Worm (Caenorhabditis elegans) whole organism, late embryonic: ENCODE measurements around the gene ift-43.

Experiments used
- ceh-45 ChIP-seq: fragments of 200-800 bp; sonication (Bioruptor generic); IDR thresholded peaks from 2 replicates; pipeline ENCODE4 v1.3.6; 2022; ENCODE audit warnings: missing genetic modification reagents, missing genetic modification characterization, missing compliant biosample characterization
- ceh-9 ChIP-seq: sonication (generic microtip); optimal IDR thresholded peaks from 2 replicates; lab custom pipeline; 2016; ENCODE audit warnings: mild to moderate bottlenecking, missing genetic modification characterization, inconsistent platforms, missing compliant biosample characterization
- rnt-1 ChIP-seq: sonication (generic microtip); optimal IDR thresholded peaks from 2 replicates; lab custom pipeline; 2016; ENCODE audit warnings: missing genetic modification characterization, missing compliant biosample characterization
- sdc-2 ChIP-seq: sonication (generic microtip); optimal IDR thresholded peaks from 2 replicates; lab custom pipeline; 2016; ENCODE audit warnings: missing genotype, missing genetic modification characterization, missing compliant biosample characterization

ce11 chrII:5669580-5669979 is 9.0 kb upstream of the ift-43 start, which contains the start of gene C25H3.17:
- TF ChIP-seq sdc-2 (tag; lab: Kevin White, UChicago) (no peak), rnt-1 (tag; lab: Kevin White, UChicago) (no peak), ceh-9 (no peak), ceh-45 (GFP tag; lab: Robert Waterston, UW) (no peak)
